Worm (Caenorhabditis elegans) whole organism, L4/young adult: ENCODE measurements around the gene C02D5.2.

Experiments used
- dao-5 ChIP-seq: sonication (generic microtip); optimal IDR thresholded peaks from 2 replicates; lab custom pipeline; 2016; ENCODE audit warnings: missing genotype, missing genetic modification characterization, moderate library complexity, missing compliant biosample characterization
- him-1 ChIP-seq: sonication (generic microtip); optimal IDR thresholded peaks from 2 replicates; lab custom pipeline; 2016; ENCODE audit warnings: missing genotype, missing genetic modification reagents, missing genetic modification characterization, missing compliant biosample characterization

DNA sequence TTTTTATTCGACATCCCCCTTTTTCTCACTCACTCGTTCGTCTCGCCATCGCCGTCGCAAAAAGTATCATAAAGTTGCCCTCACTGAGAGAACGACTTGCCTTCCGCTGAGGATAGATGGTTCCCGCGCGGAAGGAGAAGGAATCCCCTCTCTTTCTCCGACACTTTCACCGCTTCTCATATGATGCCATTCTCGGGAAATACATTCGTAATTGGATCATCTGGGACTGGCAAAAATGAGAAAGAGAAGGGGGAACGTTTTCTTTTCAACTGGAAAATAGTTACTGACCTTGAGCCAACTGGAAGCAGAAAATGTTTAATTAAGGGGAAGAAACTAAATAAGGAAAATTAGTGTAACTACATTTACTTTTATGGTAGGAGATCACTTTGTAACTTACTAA lies 14.7 kb downstream of the C02D5.2 start:
- TF ChIP-seq him-1 (tag; lab: Kevin White, UChicago) (no peak), dao-5 (no peak)
